Fruit fly (Drosophila melanogaster) whole organism, prepupa: ENCODE data around the gene Ac78C.

ENCODE experiments used
- Blimp-1 ChIP-seq: fragments of 200-800 bp; sonication (Bioruptor generic); optimal IDR thresholded peaks from 3 replicates; lab custom pipeline; 2017; ENCODE audit warnings: missing biosample characterization, missing genetic modification characterization, mild to moderate bottlenecking, moderate library complexity, missing genetic modification reagents
- CG10631 ChIP-seq: fragments of 200-800 bp; sonication (Bioruptor generic); optimal IDR thresholded peaks from 2 replicates; lab custom pipeline; 2016; ENCODE audit warnings: missing biosample characterization, missing genetic modification characterization
- CG10669 ChIP-seq: fragments of 200-800 bp; sonication (Bioruptor generic); optimal IDR thresholded peaks from 3 replicates; lab custom pipeline; 2018; ENCODE audit warnings: missing biosample characterization, mild to moderate bottlenecking, missing genetic modification characterization, moderate library complexity
- CG11294 ChIP-seq: fragments of 200-800 bp; sonication (Bioruptor generic); IDR thresholded peaks from 2 replicates; pipeline ENCODE4 v1.3.6; 2022; ENCODE audit warnings: missing biosample characterization, missing genetic modification characterization
- CG11762 ChIP-seq: fragments of 200-800 bp; sonication (Bioruptor generic); optimal IDR thresholded peaks from 3 replicates; lab custom pipeline; 2016; ENCODE audit warnings: missing biosample characterization, missing genetic modification characterization; ENCODE audit not compliant: insufficient read depth
- CG11902 ChIP-seq: fragments of 200-800 bp; sonication (Bioruptor generic); optimal IDR thresholded peaks from 3 replicates; lab custom pipeline; 2016; ENCODE audit warnings: missing biosample characterization, missing genetic modification characterization
- CG16779 ChIP-seq: fragments of 200-800 bp; sonication (Bioruptor generic); optimal IDR thresholded peaks from 3 replicates; lab custom pipeline; 2017; ENCODE audit warnings: missing biosample characterization, mild to moderate bottlenecking, missing genetic modification characterization
- CG3032 ChIP-seq: fragments of 200-800 bp; optimal IDR thresholded peaks from 2 replicates; lab custom pipeline; 2019; ENCODE audit warnings: missing biosample characterization, mild to moderate bottlenecking, missing genetic modification characterization, moderate library complexity
- CG31627 ChIP-seq: fragments of 200-800 bp; sonication (Bioruptor generic); optimal IDR thresholded peaks from 3 replicates; lab custom pipeline; 2016; ENCODE audit warnings: missing biosample characterization, missing genetic modification characterization
- CG32006 ChIP-seq: fragments of 200-800 bp; sonication (Bioruptor generic); optimal IDR thresholded peaks from 3 replicates; lab custom pipeline; 2017; ENCODE audit warnings: missing biosample characterization, mild to moderate bottlenecking, missing genetic modification characterization
- CG34406 ChIP-seq: fragments of 200-800 bp; sonication (Bioruptor generic); optimal IDR thresholded peaks from 3 replicates; lab custom pipeline; 2016; ENCODE audit warnings: missing biosample characterization, missing genetic modification characterization
- CG3919 ChIP-seq: fragments of 200-800 bp; sonication (Bioruptor generic); optimal IDR thresholded peaks from 3 replicates; lab custom pipeline; 2016; ENCODE audit warnings: missing biosample characterization, missing genetic modification characterization
- CG4318 ChIP-seq: fragments of 200-800 bp; sonication (Bioruptor generic); optimal IDR thresholded peaks from 3 replicates; lab custom pipeline; 2017; ENCODE audit warnings: missing biosample characterization, mild to moderate bottlenecking, missing genetic modification characterization
- CG6163 ChIP-seq: fragments of 200-800 bp; sonication (Bioruptor generic); IDR thresholded peaks from 3 replicates; pipeline ENCODE4 v1.3.6; 2022; ENCODE audit warnings: missing biosample characterization, missing genetic modification characterization
- CG6276 ChIP-seq: fragments of 200-800 bp; sonication (Bioruptor generic); optimal IDR thresholded peaks from 2 replicates; lab custom pipeline; 2017; ENCODE audit warnings: missing biosample characterization, mild to moderate bottlenecking, missing genetic modification characterization
- CG6792 ChIP-seq: fragments of 200-800 bp; sonication (Bioruptor generic); optimal IDR thresholded peaks from 3 replicates; lab custom pipeline; 2016; ENCODE audit warnings: missing biosample characterization, missing genetic modification characterization
- CG6808 ChIP-seq: fragments of 200-800 bp; sonication (Bioruptor generic); optimal IDR thresholded peaks from 3 replicates; lab custom pipeline; 2017; ENCODE audit warnings: missing biosample characterization, missing genetic modification characterization, mild to moderate bottlenecking, moderate library complexity, missing genetic modification reagents
- CG6854 ChIP-seq: fragments of 200-800 bp; sonication (Bioruptor generic); optimal IDR thresholded peaks from 2 replicates; lab custom pipeline; 2017; ENCODE audit warnings: missing biosample characterization, mild to moderate bottlenecking, missing genetic modification characterization
- CG7368 ChIP-seq: fragments of 200-800 bp; sonication (Bioruptor generic); optimal IDR thresholded peaks from 3 replicates; lab custom pipeline; 2016; ENCODE audit warnings: missing biosample characterization, missing genetic modification characterization
- CG8119 ChIP-seq: fragments of 200-800 bp; sonication (Bioruptor generic); IDR thresholded peaks from 3 replicates; pipeline ENCODE4 v1.3.6; 2022; ENCODE audit warnings: missing biosample characterization, missing genetic modification characterization
- CG8632 ChIP-seq: fragments of 200-800 bp; sonication (Bioruptor generic); optimal IDR thresholded peaks from 3 replicates; lab custom pipeline; 2016; ENCODE audit warnings: missing biosample characterization, missing genetic modification characterization
- Eip78C ChIP-seq: fragments of 200-800 bp; sonication (Bioruptor generic); peaks from one replicate; lab custom pipeline; 2016; ENCODE audit warnings: missing biosample characterization, missing genetic modification characterization
- Eip93F ChIP-seq: fragments of 200-800 bp; sonication (Bioruptor generic); optimal IDR thresholded peaks from 2 replicates; lab custom pipeline; 2016; ENCODE audit warnings: missing biosample characterization, mild to moderate bottlenecking, missing genetic modification characterization
- Ets96B ChIP-seq: fragments of 200-800 bp; optimal IDR thresholded peaks from 2 replicates; lab custom pipeline; 2019; ENCODE audit warnings: missing biosample characterization, mild to moderate bottlenecking, missing genetic modification characterization, moderate library complexity
- Gug ChIP-seq: fragments of 200-800 bp; sonication (Bioruptor generic); IDR thresholded peaks from 2 replicates; pipeline ENCODE4 v1.3.6; 2022; ENCODE audit warnings: missing biosample characterization, missing genetic modification characterization
- Hr39 ChIP-seq: fragments of 200-800 bp; sonication (Bioruptor generic); optimal IDR thresholded peaks from 2 replicates; lab custom pipeline; 2016; ENCODE audit warnings: missing biosample characterization, missing genetic modification characterization
- Met ChIP-seq: fragments of 200-800 bp; sonication (Bioruptor generic); optimal IDR thresholded peaks from 3 replicates; lab custom pipeline; 2016; ENCODE audit warnings: missing biosample characterization, missing genetic modification characterization
- OdsH ChIP-seq: fragments of 200-800 bp; sonication (Bioruptor generic); optimal IDR thresholded peaks from 3 replicates; lab custom pipeline; 2016; ENCODE audit warnings: missing biosample characterization, missing genetic modification characterization
- Smox ChIP-seq: fragments of 200-800 bp; sonication (Bioruptor generic); optimal IDR thresholded peaks from 3 replicates; lab custom pipeline; 2016; ENCODE audit warnings: missing biosample characterization, missing genetic modification characterization
- Sox102F ChIP-seq: fragments of 200-800 bp; sonication (Bioruptor generic); optimal IDR thresholded peaks from 2 replicates; lab custom pipeline; 2016; ENCODE audit warnings: missing biosample characterization, mild to moderate bottlenecking, missing genetic modification characterization
- Sox15 ChIP-seq: fragments of 200-800 bp; sonication (Bioruptor generic); optimal IDR thresholded peaks from 3 replicates; lab custom pipeline; 2016; ENCODE audit warnings: missing biosample characterization, missing genetic modification characterization
- achi ChIP-seq: fragments of 200-800 bp; sonication (Bioruptor generic); optimal IDR thresholded peaks from 3 replicates; lab custom pipeline; 2016; ENCODE audit warnings: missing biosample characterization, missing genetic modification characterization
- acj6 ChIP-seq: fragments of 200-800 bp; sonication (Bioruptor generic); optimal IDR thresholded peaks from 3 replicates; lab custom pipeline; 2016; ENCODE audit warnings: missing biosample characterization, missing genetic modification characterization
- cyc ChIP-seq: fragments of 200-800 bp; sonication (Bioruptor generic); optimal IDR thresholded peaks from 3 replicates; lab custom pipeline; 2016; ENCODE audit warnings: missing biosample characterization, missing genetic modification characterization
- dsx ChIP-seq: fragments of 200-800 bp; optimal IDR thresholded peaks from 3 replicates; lab custom pipeline; 2019; ENCODE audit warnings: missing biosample characterization, mild to moderate bottlenecking, missing genetic modification characterization, moderate library complexity; ENCODE audit not compliant: poor library complexity, severe bottlenecking
- esn ChIP-seq: fragments of 200-800 bp; sonication (Bioruptor generic); optimal IDR thresholded peaks from 2 replicates; lab custom pipeline; 2016; ENCODE audit warnings: missing biosample characterization, mild to moderate bottlenecking, missing genetic modification characterization, moderate library complexity
- fd59A ChIP-seq: fragments of 200-800 bp; sonication (Bioruptor generic); optimal IDR thresholded peaks from 2 replicates; lab custom pipeline; 2017; ENCODE audit warnings: missing biosample characterization, mild to moderate bottlenecking, missing genetic modification characterization, missing genetic modification reagents
- fkh ChIP-seq: fragments of 200-800 bp; sonication (Bioruptor generic); optimal IDR thresholded peaks from 3 replicates; lab custom pipeline; 2017; ENCODE audit warnings: missing biosample characterization, mild to moderate bottlenecking, missing genetic modification characterization, moderate library complexity
- lz ChIP-seq: fragments of 200-800 bp; sonication (Bioruptor generic); optimal IDR thresholded peaks from 3 replicates; lab custom pipeline; 2016; ENCODE audit warnings: missing biosample characterization, missing genetic modification characterization
- net ChIP-seq: fragments of 200-800 bp; sonication (Bioruptor generic); optimal IDR thresholded peaks from 3 replicates; lab custom pipeline; 2016; ENCODE audit warnings: missing biosample characterization, missing genetic modification characterization
- pdm3 ChIP-seq: fragments of 200-800 bp; sonication (Bioruptor generic); optimal IDR thresholded peaks from 3 replicates; lab custom pipeline; 2016; ENCODE audit warnings: missing biosample characterization, missing genetic modification characterization
- svp ChIP-seq: fragments of 200-800 bp; sonication (Bioruptor generic); peaks from one replicate; lab custom pipeline; 2016; ENCODE audit warnings: missing biosample characterization, missing genetic modification characterization
- topi ChIP-seq: fragments of 200-800 bp; sonication (Bioruptor generic); optimal IDR thresholded peaks from 3 replicates; lab custom pipeline; 2016; ENCODE audit warnings: missing biosample characterization, missing genetic modification characterization
- vri ChIP-seq: fragments of 200-800 bp; sonication (Bioruptor generic); optimal IDR thresholded peaks from 3 replicates; lab custom pipeline; 2016; ENCODE audit warnings: missing biosample characterization, mild to moderate bottlenecking, missing genetic modification characterization

Ac78C gene

DNA sequence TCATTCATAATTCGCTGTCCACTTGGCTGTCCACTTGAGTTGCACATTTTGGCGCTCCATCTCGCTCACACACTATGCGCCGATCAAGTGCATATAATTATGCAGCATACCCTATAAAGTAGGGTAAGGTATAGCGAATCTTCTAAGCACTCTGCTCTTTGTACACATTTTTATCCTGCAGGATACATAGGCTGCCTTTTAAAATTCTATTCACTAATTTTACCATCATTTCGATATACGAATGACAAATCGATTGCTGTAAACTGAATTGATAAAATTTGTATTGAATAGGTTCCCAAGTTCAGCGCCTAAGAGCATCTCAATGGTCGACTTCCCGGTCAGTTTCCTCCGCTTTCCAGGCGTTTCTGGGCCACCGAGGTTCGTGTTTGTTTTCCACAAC lies 58.7 kb downstream of the Ac78C start (continued):
- TF ChIP-seq Met (GFP tag; lab: Kevin White, UChicago): no peak
- peak; percentile 49; the same call in 1 of the 3 replicates for TF ChIP-seq CG8119
- peak; percentile 5 for TF ChIP-seq OdsH (GFP tag; lab: Kevin White, UChicago)
- TF ChIP-seq vri: no peak
- TF ChIP-seq achi (GFP tag; lab: Kevin White, UChicago): no peak
- no peak for TF ChIP-seq CG6276 (GFP tag; lab: Kevin White, UChicago)
- no peak for TF ChIP-seq Sox102F (GFP tag; lab: Kevin White, UChicago)
- TF ChIP-seq CG10669 (GFP tag; lab: Kevin White, UChicago): no peak
- no peak for TF ChIP-seq CG11294
- TF ChIP-seq CG4318 (GFP tag; lab: Kevin White, UChicago): no peak
- TF ChIP-seq CG32006 (GFP tag; lab: Kevin White, UChicago): peak; percentile 53
- TF ChIP-seq Ets96B (tag; lab: Kevin White, UChicago): no peak
- no peak for TF ChIP-seq dsx (GFP tag; lab: Kevin White, UChicago)
- TF ChIP-seq CG11762 (GFP tag; lab: Kevin White, UChicago): no peak
- no peak for TF ChIP-seq CG6163
- TF ChIP-seq pdm3 (GFP tag; lab: Kevin White, UChicago): no peak
- TF ChIP-seq CG16779: no peak

- no peak for TF ChIP-seq fd59A (GFP tag; lab: Kevin White, UChicago)
- TF ChIP-seq CG11902: peak; percentile 3
- peak; percentile 61 for TF ChIP-seq achi (GFP tag; lab: Kevin White, UChicago)
- no peak for TF ChIP-seq CG11294
- TF ChIP-seq CG6792 (GFP tag; lab: Kevin White, UChicago): peak; percentile 47
- TF ChIP-seq CG31627: peak; percentile 5
- peak; percentile 43 for TF ChIP-seq OdsH (GFP tag; lab: Kevin White, UChicago)
- no peak for TF ChIP-seq fkh (GFP tag; lab: Kevin White, UChicago)
- peak; percentile 55 for TF ChIP-seq CG10631 (GFP tag; lab: Kevin White, UChicago)
- TF ChIP-seq CG3919 (GFP tag; lab: Kevin White, UChicago): peak; percentile 40
- TF ChIP-seq topi: peak; percentile 50
- peak; percentile 75 for TF ChIP-seq esn (GFP tag; lab: Kevin White, UChicago)
- TF ChIP-seq Blimp-1 (GFP tag; lab: Kevin White, UChicago): peak; percentile 70
- TF ChIP-seq CG6808 (GFP tag; lab: Kevin White, UChicago): no peak
- peak; percentile 62 for TF ChIP-seq svp
- no peak for TF ChIP-seq Sox15
- no peak for TF ChIP-seq CG7368 (GFP tag; lab: Kevin White, UChicago)
- TF ChIP-seq CG32006 (GFP tag; lab: Kevin White, UChicago): peak; percentile 40
- TF ChIP-seq Ets96B (tag; lab: Kevin White, UChicago): peak; percentile 19
- TF ChIP-seq CG8632 (GFP tag; lab: Kevin White, UChicago): peak; percentile 43
- peak; percentile 48 for TF ChIP-seq CG34406
- TF ChIP-seq CG3032 (tag; lab: Kevin White, UChicago): peak; percentile 14
- TF ChIP-seq CG6276 (GFP tag; lab: Kevin White, UChicago): no peak
- peak; percentile 17 for TF ChIP-seq dsx (GFP tag; lab: Kevin White, UChicago)
- TF ChIP-seq lz (GFP tag; lab: Kevin White, UChicago): peak; percentile 22
- peak; percentile 40 for TF ChIP-seq CG6854 (GFP tag; lab: Kevin White, UChicago)
- TF ChIP-seq Eip93F (GFP tag; lab: Kevin White, UChicago): no peak
- TF ChIP-seq acj6 (GFP tag; lab: Kevin White, UChicago): peak; percentile 34
- TF ChIP-seq Eip78C (GFP tag; lab: Kevin White, UChicago): peak; percentile 58
- TF ChIP-seq Met (GFP tag; lab: Kevin White, UChicago): peak; percentile 47
- peak; percentile 12 for TF ChIP-seq Hr39 (GFP tag; lab: Kevin White, UChicago)
- TF ChIP-seq net (GFP tag; lab: Kevin White, UChicago): no peak
- peak; percentile 30 for TF ChIP-seq Smox (GFP tag; lab: Kevin White, UChicago)
- peak; percentile 7 for TF ChIP-seq cyc (GFP tag; lab: Kevin White, UChicago)
- no peak for TF ChIP-seq Gug (GFP tag; lab: Robert Waterston, UW)
Measured at dm6 chr3L:21108454-21108853, 63.3 kb downstream of the Ac78C start.
